Fruit fly (Drosophila melanogaster): ENCODE results near the gene Meltrin.

Gene Meltrin

DNA sequence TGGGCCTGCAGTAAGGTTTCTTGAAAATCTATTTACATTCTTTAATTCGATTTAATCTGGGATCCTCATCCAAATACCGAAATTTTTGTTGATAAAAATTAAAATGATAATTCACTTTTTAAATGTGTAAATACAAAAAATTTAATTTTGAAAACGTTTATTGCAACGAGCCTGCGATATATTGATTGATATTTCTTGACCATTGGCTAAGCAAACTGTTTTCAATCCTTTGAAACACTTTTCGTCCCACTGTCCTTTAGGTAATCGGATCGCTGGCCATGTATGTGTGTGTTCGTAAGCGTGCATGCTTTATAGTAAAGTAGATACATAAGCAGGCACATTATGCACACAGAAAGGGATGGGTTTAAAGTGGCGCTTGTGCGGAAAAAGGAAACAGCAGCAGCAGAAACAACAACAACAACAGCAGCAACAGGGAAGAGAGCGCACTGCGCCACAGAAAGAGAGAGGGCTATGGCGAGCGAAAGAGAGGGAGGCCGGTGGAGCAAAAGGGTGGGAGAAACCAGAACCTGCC lies 72.9 kb downstream of the Meltrin start (continued):
- TF ChIP-seq ase (GFP tag; IDR thresholded peaks at IDR 0.05) (peak; percentile 36; the same call in 1 of the 3 replicates), Myb (GFP tag; optimal IDR thresholded peaks at IDR 0.05) (no peak), sc (optimal IDR thresholded peaks at IDR 0.05) (no peak), sc (GFP tag; optimal IDR thresholded peaks at IDR 0.05) (peak; percentile 53), Xrp1 (GFP tag; IDR thresholded peaks at IDR 0.05) (peak; percentile 75), yki (optimal IDR thresholded peaks at IDR 0.05) (no peak), MESR4 (GFP tag; optimal IDR thresholded peaks at IDR 0.05) (no peak), CG6689 (GFP tag; IDR thresholded peaks at IDR 0.05) (peak; percentile 61), CG13775 (GFP tag; optimal IDR thresholded peaks at IDR 0.05) (peak; percentile 63), Hr51 (GFP tag; optimal IDR thresholded peaks at IDR 0.05) (peak in 1 of 2 experiments; percentile 12), B-H1 (GFP tag; IDR thresholded peaks at IDR 0.05) (no peak), CG1529 (GFP tag; optimal IDR thresholded peaks at IDR 0.05) (peak; percentile 45), chif (GFP tag; optimal IDR thresholded peaks at IDR 0.05) (peak in 1 of 2 experiments; percentile 58), gem (tag; optimal IDR thresholded peaks at IDR 0.05) (peak; percentile 81), rib (GFP tag; IDR thresholded peaks at IDR 0.05) (0 out of 2 replicates have a peak, but pooled peaks have one; percentile 46), CG7745 (tag; optimal IDR thresholded peaks at IDR 0.05) (no peak), Nf-YB (GFP tag; optimal IDR thresholded peaks at IDR 0.05) (peak; percentile 35), Vsx1 (GFP tag; optimal IDR thresholded peaks at IDR 0.05) (peak; percentile 15), CG7963 (GFP tag; IDR thresholded peaks at IDR 0.05; ENCODE audit: partially characterized antibody) (no peak), CG7786 (GFP tag; optimal IDR thresholded peaks at IDR 0.05) (peak; percentile 38), CG32772 (GFP tag; IDR thresholded peaks at IDR 0.05) (0 out of 2 replicates have a peak, but pooled peaks have one; percentile 25), her (GFP tag; optimal IDR thresholded peaks at IDR 0.05) (no peak), CG6254 (GFP tag; optimal IDR thresholded peaks at IDR 0.05) (no peak), tio (GFP tag; optimal IDR thresholded peaks at IDR 0.05) (peak; percentile 67), gcm (GFP tag; optimal IDR thresholded peaks at IDR 0.05) (peak; percentile 65), Dll (GFP tag; IDR thresholded peaks at IDR 0.05; ENCODE audit: partially characterized antibody) (0 out of 4 replicates have a peak, but pooled peaks have one; percentile 14), Gug (GFP tag; IDR thresholded peaks at IDR 0.05) (0 out of 4 replicates have a peak, but pooled peaks have one; percentile 5), az2 (GFP tag; optimal IDR thresholded peaks at IDR 0.05) (peak; percentile 61), Med (GFP tag) (peak; percentile 86), mld (GFP tag; IDR thresholded peaks at IDR 0.05; ENCODE audit: partially characterized antibody) (0 out of 3 replicates have a peak, but pooled peaks have one; percentile 3), Max (GFP tag; optimal IDR thresholded peaks at IDR 0.05) (peak; percentile 30), CG3065 (GFP tag; optimal IDR thresholded peaks at IDR 0.05) (peak; percentile 44), zfh2 (GFP tag; optimal IDR thresholded peaks at IDR 0.05) (no peak), CG4424 (GFP tag; optimal IDR thresholded peaks at IDR 0.05) (peak; percentile 48), CG18262 (tag; optimal IDR thresholded peaks at IDR 0.05) (peak; percentile 84), org-1 (GFP tag; optimal IDR thresholded peaks at IDR 0.05) (peak; percentile 37), esg (GFP tag; conservative IDR thresholded peaks at IDR 0.05) (peak; percentile 15; the same call in 1 of the 2 replicates), CG6813 (GFP tag; optimal IDR thresholded peaks at IDR 0.05) (peak; percentile 49), CG17359 (tag; optimal IDR thresholded peaks at IDR 0.05) (peak; percentile 50), nom (GFP tag; optimal IDR thresholded peaks at IDR 0.05) (peak; percentile 65), psq (GFP tag; optimal IDR thresholded peaks at IDR 0.05) (no peak), chinmo (GFP tag; IDR thresholded peaks at IDR 0.05; ENCODE audit: partially characterized antibody) (peak; percentile 42; the same call in 1 of the 4 replicates), z (GFP tag; IDR thresholded peaks at IDR 0.05) (0 out of 3 replicates have a peak, but pooled peaks have one; percentile 13), pfk (GFP tag; optimal IDR thresholded peaks at IDR 0.05) (no peak), Chrac-16 (GFP tag; optimal IDR thresholded peaks at IDR 0.05) (peak; percentile 58)

Measured in whole organism, embryonic.